Fruit fly (Drosophila melanogaster): Measurements from ENCODE around the gene FER.

DNA sequence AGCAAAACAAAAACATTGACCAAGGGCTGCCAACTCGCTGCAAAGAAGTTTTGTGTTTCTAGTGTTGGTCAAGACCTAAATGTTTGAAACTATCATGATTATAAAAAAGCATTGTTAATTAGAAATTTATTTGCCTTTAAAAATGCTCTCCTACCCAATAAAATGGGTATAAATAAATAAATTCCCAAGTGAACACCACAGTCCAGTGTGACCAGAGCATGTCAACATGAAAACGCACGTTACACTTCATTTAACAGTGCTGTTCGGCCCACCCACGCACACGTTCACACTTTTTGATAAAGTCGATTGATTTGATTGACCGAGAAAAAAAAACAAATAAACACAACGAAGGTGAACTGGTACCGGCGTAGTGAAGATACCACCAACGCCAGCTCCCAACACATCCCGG, 9.8 kb upstream of the FER start, which contains the start of the genes CG9356, BBIP1 and CG8135:
- TF ChIP-seq CG8478 (optimal IDR thresholded peaks at IDR 0.05) (no peak), CTCF (optimal IDR thresholded peaks at IDR 0.05) (no peak)
